Worm (Caenorhabditis elegans) whole organism, L4/young adult: ENCODE measurements around the gene cwp-5.

Experiments
- dao-5 ChIP-seq: sonication (generic microtip); optimal IDR thresholded peaks from 2 replicates; lab custom pipeline; 2016; ENCODE audit warnings: missing genotype, missing genetic modification characterization, moderate library complexity, missing compliant biosample characterization
- him-1 ChIP-seq: sonication (generic microtip); optimal IDR thresholded peaks from 2 replicates; lab custom pipeline; 2016; ENCODE audit warnings: missing genotype, missing genetic modification reagents, missing genetic modification characterization, missing compliant biosample characterization

DNA sequence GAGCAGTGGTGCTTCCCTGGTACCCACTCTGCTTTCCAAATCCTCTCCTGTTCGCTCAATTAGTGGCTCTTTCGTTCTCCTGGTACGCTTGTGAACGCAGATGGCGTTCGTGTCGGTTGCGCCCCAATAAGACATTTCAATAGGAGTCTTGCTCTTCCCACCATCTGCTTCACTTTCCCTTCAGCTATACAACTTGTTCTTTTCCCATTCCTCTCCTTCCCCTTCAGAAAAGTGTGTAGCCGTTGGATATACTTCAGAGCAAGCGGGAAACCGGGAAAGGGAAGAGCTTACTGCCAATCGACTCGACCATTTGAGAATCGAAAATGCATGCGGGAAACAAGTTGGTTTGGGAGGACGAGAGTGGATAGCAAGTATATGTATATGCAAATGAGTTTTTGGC is 46.5 kb downstream of the cwp-5 start:
- TF ChIP-seq him-1 (no peak), dao-5 (no peak)
